Worm (Caenorhabditis elegans) whole organism, dauer: ENCODE measurements around the gene F42A9.9.

Experiments used
- unc-62 ChIP-seq: sonication (generic microtip); optimal IDR thresholded peaks from 2 replicates; lab custom pipeline; 2017; ENCODE audit warnings: missing biosample characterization, missing genetic modification reagents, missing genetic modification characterization

The F42A9.9 gene

ce11 chrIV:8638761-8639160 lies at the start of gene F42A9.9:
Gene F42A9.9 (minus strand): TSS chrIV:8638861.
- no peak for TF ChIP-seq unc-62

ce11 chrIV:8687605-8688191 lies 49.0 kb upstream of the F42A9.9 start, which contains the start of gene snrp-3:
Gene snrp-3 (minus strand): TSS chrIV:8687810.
- TF ChIP-seq unc-62 = no peak

ce11 chrIV:8686966-8687365 lies 48.3 kb upstream of the F42A9.9 start:
- no peak for TF ChIP-seq unc-62

ce11 chrIV:8686510-8686909 lies 47.8 kb upstream of the F42A9.9 start, which contains the start of gene pole-2:
Gene pole-2 (minus strand): TSS chrIV:8686610.
- no peak for TF ChIP-seq unc-62

ce11 chrIV:8679225-8679624 lies 40.6 kb upstream of the F42A9.9 start, which contains the start of gene nlp-60:
Gene nlp-60 (minus strand): TSS chrIV:8679325.
- no peak for TF ChIP-seq unc-62

- TF ChIP-seq unc-62 = no peak
Observed at ce11 chrIV:8677303-8677702, 38.6 kb upstream of the F42A9.9 start, which contains the start of gene F08B4.8. Gene F08B4.8 (plus strand): TSS chrIV:8677603.

ce11 chrIV:8673733-8674375 lies 35.2 kb upstream of the F42A9.9 start:
- TF ChIP-seq unc-62 = no peak

ce11 chrIV:8668635-8669034 lies 30.0 kb upstream of the F42A9.9 start, which contains the start of gene cdh-5:
Gene cdh-5 (plus strand): TSS chrIV:8668935.
- no peak for TF ChIP-seq unc-62

- TF ChIP-seq unc-62 = no peak
Observed at ce11 chrIV:8665778-8666177, 27.1 kb upstream of the F42A9.9 start.

ce11 chrIV:8658122-8658521 lies 19.5 kb upstream of the F42A9.9 start, which contains the start of gene C49C8.6:
Gene C49C8.6 (minus strand): TSS chrIV:8658222.
- TF ChIP-seq unc-62 = no peak

- TF ChIP-seq unc-62 = no peak
Observed at ce11 chrIV:8654115-8654628, 15.5 kb upstream of the F42A9.9 start, which contains the start of gene C49C8.1. Gene C49C8.1 (plus strand): TSS chrIV:8654578.

- TF ChIP-seq unc-62 = no peak
Observed at ce11 chrIV:8653592-8653991, 14.9 kb upstream of the F42A9.9 start, which contains the start of gene C49C8.5. Gene C49C8.5 (minus strand): TSS chrIV:8653664.

ce11 chrIV:8651835-8652234 lies 13.2 kb upstream of the F42A9.9 start, which contains the start of gene C49C8.8:
Gene C49C8.8 (plus strand): TSS chrIV:8652135.
- TF ChIP-seq unc-62 = no peak

ce11 chrIV:8650696-8651095 lies 12.0 kb upstream of the F42A9.9 start, which contains the start of gene C49C8.2:
Gene C49C8.2 (plus strand): TSS chrIV:8651088.
- TF ChIP-seq unc-62 = no peak

- TF ChIP-seq unc-62 = no peak
Observed at ce11 chrIV:8648502-8648901, 9.8 kb upstream of the F42A9.9 start, which contains the start of gene cyp-33E1. Gene cyp-33E1 (minus strand): TSS chrIV:8648602.

ce11 chrIV:8644432-8644831 lies 5.8 kb upstream of the F42A9.9 start, which contains the start of gene C49C8.3:
Gene C49C8.3 (plus strand): TSS chrIV:8644732.
- TF ChIP-seq unc-62 = no peak

- TF ChIP-seq unc-62 = no peak
Observed at ce11 chrIV:8631033-8631432, 7.6 kb downstream of the F42A9.9 start, which contains the start of gene dgk-4. Gene dgk-4 (plus strand): TSS chrIV:8631333.
